Worm (Caenorhabditis elegans) whole organism, L2 larva: ENCODE results near the gene zipt-13.

Experiments used
- C34F6.9 ChIP-seq: fragments of 150-350 bp; optimal IDR thresholded peaks from 2 replicates; lab custom pipeline; 2014; ENCODE audit warnings: missing biosample characterization, missing genetic modification characterization
- F13H6.1 ChIP-seq: sonication (generic microtip); optimal IDR thresholded peaks from 2 replicates; lab custom pipeline; 2016; ENCODE audit warnings: missing genetic modification characterization, missing compliant biosample characterization
- R02D3.7 ChIP-seq: fragments of 150-350 bp; optimal IDR thresholded peaks from 2 replicates; lab custom pipeline; 2014; ENCODE audit warnings: missing biosample characterization, missing genetic modification characterization
- Y55F3AM.14 ChIP-seq: fragments of 200-800 bp; sonication (Bioruptor generic); optimal IDR thresholded peaks from 2 replicates; lab custom pipeline; 2018; ENCODE audit warnings: mild to moderate bottlenecking, missing genetic modification characterization, missing compliant biosample characterization
- ZK546.5 ChIP-seq: sonication (generic microtip); optimal IDR thresholded peaks from 2 replicates; lab custom pipeline; 2017; ENCODE audit warnings: missing biosample characterization, missing genetic modification characterization
- alr-1 ChIP-seq: fragments of 150-350 bp; optimal IDR thresholded peaks from 2 replicates; lab custom pipeline; 2014; ENCODE audit warnings: missing biosample characterization, missing genetic modification characterization
- aly-2 ChIP-seq: fragments of 150-350 bp; optimal IDR thresholded peaks from 2 replicates; lab custom pipeline; 2014; ENCODE audit warnings: missing biosample characterization, missing genetic modification characterization
- ceh-16 ChIP-seq: fragments of 150-350 bp; optimal IDR thresholded peaks from 2 replicates; lab custom pipeline; 2014; ENCODE audit warnings: missing biosample characterization, missing genetic modification characterization
- ceh-82 ChIP-seq: fragments of 150-350 bp; optimal IDR thresholded peaks from 2 replicates; lab custom pipeline; 2014; ENCODE audit warnings: missing biosample characterization, missing genetic modification characterization
- dmd-4 ChIP-seq: sonication (generic microtip); optimal IDR thresholded peaks from 2 replicates; lab custom pipeline; 2017; ENCODE audit warnings: missing biosample characterization, missing genetic modification characterization
- egl-27 ChIP-seq: sonication (generic microtip); optimal IDR thresholded peaks from 3 replicates; lab custom pipeline; 2017; ENCODE audit warnings: missing biosample characterization, missing genetic modification reagents, missing genetic modification characterization
- elt-1 ChIP-seq: fragments of 150-350 bp; optimal IDR thresholded peaks from 2 replicates; lab custom pipeline; 2014; ENCODE audit warnings: missing biosample characterization, missing genetic modification characterization
- elt-3 ChIP-seq: sonication (generic microtip); optimal IDR thresholded peaks from 2 replicates; lab custom pipeline; 2017; ENCODE audit warnings: missing biosample characterization, missing genetic modification characterization
- fos-1 ChIP-seq: fragments of 150-350 bp; optimal IDR thresholded peaks from 2 replicates; lab custom pipeline; 2014; ENCODE audit warnings: missing biosample characterization, missing genetic modification characterization
- gmeb-1 ChIP-seq: fragments of 150-350 bp; optimal IDR thresholded peaks from 2 replicates; lab custom pipeline; 2014; ENCODE audit warnings: missing biosample characterization, missing genetic modification characterization
- lin-13 ChIP-seq: fragments of 150-350 bp; optimal IDR thresholded peaks from 2 replicates; lab custom pipeline; 2014; ENCODE audit warnings: missing biosample characterization, missing genetic modification reagents, missing genetic modification characterization
- lin-39 ChIP-seq: fragments of 150-350 bp; optimal IDR thresholded peaks from 2 replicates; lab custom pipeline; 2014; ENCODE audit warnings: missing biosample characterization, missing genetic modification reagents, missing genetic modification characterization
- lsy-2 ChIP-seq, 2 experiments: fragments of 150-350 bp in 1 of 2; sonication (generic microtip) in 1 of 2; optimal IDR thresholded peaks; 2 replicates each; lab custom pipeline; 2014 to 2017; ENCODE audit warnings: missing biosample characterization in 2 of 2, missing genetic modification characterization in 2 of 2
- mbf-1 ChIP-seq: sonication (generic microtip); optimal IDR thresholded peaks from 2 replicates; lab custom pipeline; 2017; ENCODE audit warnings: missing biosample characterization, missing genetic modification characterization
- mdl-1 ChIP-seq, 2 experiments: fragments of 150-350 bp in 1 of 2; sonication (generic microtip) in 1 of 2; optimal IDR thresholded peaks; 2 replicates each; lab custom pipeline; 2017; ENCODE audit warnings: missing biosample characterization in 2 of 2, missing genetic modification characterization in 2 of 2
- nhr-10 ChIP-seq: sonication (generic microtip); optimal IDR thresholded peaks from 2 replicates; lab custom pipeline; 2017; ENCODE audit warnings: missing biosample characterization, missing genetic modification characterization
- nhr-11 ChIP-seq: fragments of 150-350 bp; optimal IDR thresholded peaks from 2 replicates; lab custom pipeline; 2014; ENCODE audit warnings: missing biosample characterization, missing genetic modification characterization
- nhr-12 ChIP-seq: fragments of 150-350 bp; optimal IDR thresholded peaks from 2 replicates; lab custom pipeline; 2014; ENCODE audit warnings: missing biosample characterization, missing genetic modification characterization
- nhr-129 ChIP-seq: fragments of 150-350 bp; optimal IDR thresholded peaks from 2 replicates; lab custom pipeline; 2014; ENCODE audit warnings: missing biosample characterization, missing genetic modification characterization
- nhr-21 ChIP-seq: fragments of 150-350 bp; optimal IDR thresholded peaks from 2 replicates; lab custom pipeline; 2014; ENCODE audit warnings: missing biosample characterization, missing genetic modification characterization
- nhr-23 ChIP-seq: fragments of 150-350 bp; optimal IDR thresholded peaks from 2 replicates; lab custom pipeline; 2014; ENCODE audit warnings: missing biosample characterization, missing genetic modification reagents, missing genetic modification characterization
- nhr-237 ChIP-seq: fragments of 150-350 bp; optimal IDR thresholded peaks from 2 replicates; lab custom pipeline; 2014; ENCODE audit warnings: missing biosample characterization, missing genetic modification characterization
- nhr-25 ChIP-seq: fragments of 150-350 bp; sonication (generic microtip); optimal IDR thresholded peaks from 3 replicates; lab custom pipeline; 2014; ENCODE audit warnings: missing biosample characterization, missing genetic modification characterization
- nhr-77 ChIP-seq: fragments of 150-350 bp; optimal IDR thresholded peaks from 2 replicates; lab custom pipeline; 2014; ENCODE audit warnings: missing biosample characterization, missing genetic modification characterization
- skn-1 ChIP-seq: sonication (generic microtip); optimal IDR thresholded peaks from 2 replicates; lab custom pipeline; 2017; ENCODE audit warnings: missing biosample characterization, missing genetic modification characterization
- sma-3 ChIP-seq: sonication (generic microtip); optimal IDR thresholded peaks from 2 replicates; lab custom pipeline; 2016; ENCODE audit warnings: missing genetic modification reagents, missing genetic modification characterization, missing compliant biosample characterization
- sma-9 ChIP-seq, 2 experiments: fragments of 150-350 bp in 1 of 2; sonication (generic microtip) in 1 of 2; optimal IDR thresholded peaks; 2 replicates each; lab custom pipeline; 2014 to 2016; ENCODE audit warnings: missing genetic modification characterization in 2 of 2, mild to moderate bottlenecking in 1 of 2, missing biosample characterization in 1 of 2, missing compliant biosample characterization in 1 of 2, missing genetic modification reagents in 1 of 2, moderate library complexity in 1 of 2
- snpc-4 ChIP-seq: fragments of 150-350 bp; optimal IDR thresholded peaks from 2 replicates; lab custom pipeline; 2014; ENCODE audit warnings: missing biosample characterization, missing genetic modification characterization
- unc-62 ChIP-seq: fragments of 150-350 bp; optimal IDR thresholded peaks from 2 replicates; lab custom pipeline; 2014; ENCODE audit warnings: missing biosample characterization, missing genetic modification reagents, missing genetic modification characterization
- ztf-11 ChIP-seq: sonication (generic microtip); optimal IDR thresholded peaks from 2 replicates; lab custom pipeline; 2017; ENCODE audit warnings: missing biosample characterization, missing genetic modification characterization
- ztf-4 ChIP-seq: fragments of 150-350 bp; optimal IDR thresholded peaks from 2 replicates; lab custom pipeline; 2014; ENCODE audit warnings: missing biosample characterization, missing genetic modification characterization

Gene zipt-13

DNA sequence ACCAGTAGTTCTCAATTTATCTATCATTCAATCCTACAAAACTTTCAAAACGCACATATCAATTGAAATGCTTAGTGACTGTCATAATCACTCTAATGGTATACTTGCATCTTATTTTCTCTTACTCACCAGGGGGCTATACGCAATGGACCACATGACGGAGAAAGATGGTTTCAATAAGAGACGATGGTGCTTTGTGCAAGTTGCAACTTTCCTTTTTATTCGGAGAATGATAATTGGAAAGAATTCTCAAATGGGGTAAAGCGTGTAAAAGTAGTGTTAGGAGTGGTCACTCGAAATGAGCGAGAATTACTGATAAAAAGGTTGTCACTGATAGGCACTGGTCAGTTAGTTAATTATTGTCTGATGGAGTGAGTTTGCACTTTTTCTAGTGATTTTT, 28.3 kb downstream of the zipt-13 start:
- no peak for TF ChIP-seq F13H6.1 (tag; lab: Kevin White, UChicago)
- no peak for TF ChIP-seq mdl-1 (tag; optimal IDR thresholded peaks at IDR 0.05; lab: Kevin White, UChicago)
- TF ChIP-seq nhr-23 (tag; lab: Kevin White, UChicago) = no peak
- peak; percentile 2 for TF ChIP-seq fos-1 (tag; lab: Kevin White, UChicago)
- TF ChIP-seq elt-3 (tag; lab: Kevin White, UChicago) = no peak

DNA sequence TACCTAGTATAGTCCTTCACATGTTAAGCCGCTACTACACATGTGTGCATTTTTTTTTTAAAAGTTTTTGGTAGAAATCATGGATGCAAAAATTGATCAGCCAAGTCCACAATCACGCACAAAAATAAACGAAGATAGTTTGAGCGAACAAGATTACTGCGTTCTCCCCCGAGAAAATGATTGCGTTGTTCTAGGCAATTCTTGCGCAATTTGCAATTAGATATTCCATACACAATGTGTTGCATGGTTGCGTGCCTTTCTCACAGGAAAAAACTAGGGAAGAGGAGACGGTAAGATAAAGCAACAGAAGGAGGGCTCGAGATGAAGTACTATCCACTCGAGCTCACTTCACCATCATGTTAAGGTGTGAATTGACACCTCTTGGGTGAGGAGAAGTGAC, 30.7 kb downstream of the zipt-13 start:
- TF ChIP-seq elt-3 (tag; lab: Kevin White, UChicago) (no peak), lin-13 (GFP tag; lab: Kevin White, UChicago) (no peak), nhr-25 (tag; lab: Kevin White, UChicago) (no peak), gmeb-1 (no peak), unc-62 (no peak), alr-1 (tag; lab: Kevin White, UChicago) (no peak)

DNA sequence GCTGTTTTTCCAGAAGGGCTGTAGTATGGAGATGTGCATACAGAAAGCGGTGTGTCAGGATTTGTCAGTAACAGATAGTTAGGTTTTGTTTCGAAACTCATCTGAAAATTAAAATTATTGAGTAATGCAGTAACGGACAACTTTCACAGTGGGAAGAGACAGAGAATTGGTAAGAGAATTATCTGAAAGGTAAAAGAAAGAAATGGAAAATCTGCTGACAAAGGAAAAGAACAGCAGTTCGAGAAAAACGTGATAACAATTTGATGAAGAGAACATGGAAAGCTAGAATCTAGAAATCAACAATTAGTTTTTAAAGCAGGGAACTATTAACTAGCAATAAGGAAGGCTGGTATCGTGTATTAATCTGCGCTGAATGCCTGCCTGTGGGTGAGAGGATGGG, 31.4 kb downstream of the zipt-13 start, which contains the start of gene sex-1:
Gene sex-1, minus strand, starts transcription at position 101 of the 400 bp plus-strand sequence.
- TF ChIP-seq nhr-21 (tag; lab: Kevin White, UChicago) = no peak
- TF ChIP-seq nhr-11 = no peak
- no peak for TF ChIP-seq ztf-11 (tag; lab: Kevin White, UChicago)
- no peak for TF ChIP-seq sma-9 (GFP tag; optimal IDR thresholded peaks at IDR 0.05; lab: Kevin White, UChicago)
- no peak for TF ChIP-seq sma-9 (tag; optimal IDR thresholded peaks at IDR 0.05; lab: Kevin White, UChicago)
- no peak for TF ChIP-seq lsy-2 (tag; optimal IDR thresholded peaks at IDR 0.05; lab: Kevin White, UChicago)
- no peak for TF ChIP-seq nhr-237 (tag; lab: Kevin White, UChicago)
- TF ChIP-seq Y55F3AM.14 (GFP tag; lab: Kevin White, UChicago) = no peak
- TF ChIP-seq mbf-1 = no peak
- TF ChIP-seq ztf-4 = no peak
- TF ChIP-seq lin-13 (GFP tag; lab: Kevin White, UChicago) = no peak
- TF ChIP-seq nhr-10 (tag; lab: Kevin White, UChicago) = no peak
- no peak for TF ChIP-seq gmeb-1
- TF ChIP-seq F13H6.1 (tag; lab: Kevin White, UChicago) = no peak

DNA sequence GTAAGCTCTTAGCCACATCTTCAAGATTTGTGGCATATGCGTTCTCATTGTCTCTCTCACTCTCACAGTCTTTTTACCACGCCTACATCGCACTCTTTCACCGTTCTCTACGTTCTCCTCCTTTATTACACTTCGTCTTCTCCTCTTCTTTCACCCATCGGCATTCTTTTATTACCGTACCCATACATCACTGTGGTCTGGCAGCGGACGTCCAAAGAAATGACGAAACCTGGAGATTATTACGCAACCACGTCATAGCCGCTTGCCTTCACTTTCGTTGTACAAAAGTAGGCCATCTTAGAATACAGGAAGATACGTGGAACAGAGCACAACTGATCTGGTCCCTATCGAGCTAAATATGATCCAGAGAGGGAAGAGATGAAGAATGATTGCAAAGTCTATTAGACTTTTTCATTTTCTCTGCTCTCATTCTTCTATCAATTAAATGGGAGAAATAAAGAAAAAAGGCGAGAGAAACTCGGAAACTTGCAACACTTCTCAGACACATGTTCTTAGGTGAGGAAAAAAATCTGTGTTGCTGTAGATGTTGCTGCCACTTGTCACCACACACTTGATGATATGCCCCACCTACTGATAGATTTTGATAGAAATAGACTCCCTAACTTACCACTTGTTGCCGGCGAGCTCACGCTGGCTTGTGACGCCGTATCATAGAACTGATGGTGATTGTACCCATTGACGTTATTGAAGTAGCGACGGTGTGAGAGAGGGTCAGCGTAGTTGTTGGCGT, 32.3 kb downstream of the zipt-13 start:
- TF ChIP-seq nhr-77 (tag; lab: Kevin White, UChicago) (no peak), fos-1 (tag; lab: Kevin White, UChicago) (peak; percentile 15), sma-9 (GFP tag; optimal IDR thresholded peaks at IDR 0.05; lab: Kevin White, UChicago) (peak; percentile 4), sma-9 (tag; optimal IDR thresholded peaks at IDR 0.05; lab: Kevin White, UChicago) (no peak), nhr-129 (peak; percentile 39)

DNA sequence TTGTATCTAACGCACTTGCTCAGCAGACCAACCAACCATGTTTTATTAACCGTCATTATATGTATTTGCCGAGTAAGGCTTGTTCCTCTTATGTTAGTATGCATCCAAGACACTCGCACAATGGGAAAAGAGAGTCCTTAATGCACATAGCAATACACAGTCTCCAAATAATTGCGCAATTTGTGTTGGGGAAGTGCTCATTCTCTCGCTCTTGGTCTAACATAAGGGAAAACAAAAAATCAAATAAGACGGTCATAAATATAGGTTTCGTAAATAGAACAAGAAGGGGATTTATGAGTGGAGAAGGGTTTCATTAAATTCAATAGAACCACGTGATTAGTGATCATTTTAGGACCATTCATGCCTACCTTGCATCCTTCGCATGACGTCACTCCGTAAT, 33.2 kb downstream of the zipt-13 start:
- TF ChIP-seq gmeb-1 (no peak), sma-3 (GFP tag; lab: Kevin White, UChicago) (no peak), nhr-77 (tag; lab: Kevin White, UChicago) (no peak), nhr-12 (tag; lab: Kevin White, UChicago) (no peak), aly-2 (tag; lab: Kevin White, UChicago) (no peak), unc-62 (no peak), snpc-4 (tag; lab: Kevin White, UChicago) (no peak), lin-39 (tag; lab: Kevin White, UChicago) (no peak), ztf-11 (tag; lab: Kevin White, UChicago) (no peak), nhr-21 (tag; lab: Kevin White, UChicago) (no peak), skn-1 (tag; lab: Kevin White, UChicago) (no peak), ceh-16 (tag; lab: Kevin White, UChicago) (no peak), mbf-1 (no peak), dmd-4 (no peak), elt-3 (tag; lab: Kevin White, UChicago) (no peak), C34F6.9 (tag; lab: Kevin White, UChicago) (no peak)

DNA sequence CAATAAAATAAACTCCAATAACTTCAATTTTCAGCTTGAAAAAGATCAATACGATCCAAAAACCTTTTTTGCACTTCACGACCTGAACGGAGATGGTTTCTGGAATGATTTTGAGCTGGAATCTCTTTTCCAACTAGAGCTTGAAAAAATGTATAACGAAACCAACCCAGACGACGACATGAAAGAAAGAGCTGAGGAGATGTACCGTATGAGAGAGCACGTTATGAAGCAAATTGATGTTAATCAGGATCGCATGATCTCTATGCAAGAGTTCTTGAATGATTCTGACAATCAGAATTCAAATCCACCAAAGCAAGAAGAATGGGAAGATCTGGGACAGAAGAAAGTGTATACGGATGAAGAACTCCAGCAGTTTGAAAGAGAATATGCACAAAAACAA, 37.5 kb downstream of the zipt-13 start:
- TF ChIP-seq egl-27 (no peak), skn-1 (tag; lab: Kevin White, UChicago) (no peak), nhr-10 (tag; lab: Kevin White, UChicago) (no peak), nhr-11 (no peak), elt-3 (tag; lab: Kevin White, UChicago) (no peak), elt-1 (no peak), sma-3 (GFP tag; lab: Kevin White, UChicago) (no peak), ZK546.5 (tag; lab: Kevin White, UChicago) (no peak), nhr-237 (tag; lab: Kevin White, UChicago) (no peak), fos-1 (tag; lab: Kevin White, UChicago) (no peak), nhr-129 (no peak), dmd-4 (no peak), nhr-25 (tag; lab: Kevin White, UChicago) (no peak), R02D3.7 (no peak), lin-13 (GFP tag; lab: Kevin White, UChicago) (no peak), ztf-11 (tag; lab: Kevin White, UChicago) (no peak), ceh-16 (tag; lab: Kevin White, UChicago) (no peak), ceh-82 (tag; lab: Kevin White, UChicago) (no peak), mbf-1 (no peak)
